Worm (Caenorhabditis elegans): ENCODE data around the gene sel-2.
A peak's percentile ranks its signal among the peaks of the same experiment; 100 is the strongest.

The sel-2 gene

ce11 chrIII:4653912-4654311, 41.7 kb upstream of the sel-2 start (continued):
- no peak for TF ChIP-seq saeg-2 (GFP tag; IDR thresholded peaks at IDR 0.05)
- TF ChIP-seq ceh-44 (GFP tag; IDR thresholded peaks at IDR 0.05): no peak
- no peak for TF ChIP-seq zag-1 (tag; optimal IDR thresholded peaks at IDR 0.05)
- no peak for TF ChIP-seq daf-8 (GFP tag; IDR thresholded peaks at IDR 0.05)
- no peak for TF ChIP-seq ama-1 (optimal IDR thresholded peaks at IDR 0.05)
- TF ChIP-seq lsy-2 (tag; optimal IDR thresholded peaks at IDR 0.05): no peak
- no peak for TF ChIP-seq zip-11 (GFP tag; IDR thresholded peaks at IDR 0.05)
- TF ChIP-seq nhr-111 (GFP tag; optimal IDR thresholded peaks at IDR 0.05): no peak
- TF ChIP-seq skn-1 (tag; optimal IDR thresholded peaks at IDR 0.05): no peak
- peak; percentile 49 for TF ChIP-seq nhr-102 (tag; optimal IDR thresholded peaks at IDR 0.05)
- no peak for TF ChIP-seq nhr-6 (tag; optimal IDR thresholded peaks at IDR 0.05)
- no peak for TF ChIP-seq daf-19 (GFP tag; conservative IDR thresholded peaks at IDR 0.05)
- no peak for TF ChIP-seq tra-1 (GFP tag; IDR thresholded peaks at IDR 0.05)
- no peak for TF ChIP-seq mes-2 (tag; optimal IDR thresholded peaks at IDR 0.05; ENCODE audit: poor library complexity, severe bottlenecking)
- TF ChIP-seq zfp-2 (tag; optimal IDR thresholded peaks at IDR 0.05): no peak
- TF ChIP-seq F37D6.2 (tag; optimal IDR thresholded peaks at IDR 0.05): no peak
- peak; percentile 25 for TF ChIP-seq nhr-25 (tag; optimal IDR thresholded peaks at IDR 0.05; ENCODE audit: borderline replicate concordance, insufficient read depth)
- TF ChIP-seq unc-62 (GFP tag; optimal IDR thresholded peaks at IDR 0.05 in 1 of 2): no peak
- no peak for TF ChIP-seq unc-62 (tag; optimal IDR thresholded peaks at IDR 0.05)
- no peak for TF ChIP-seq Y5F2A.4 (GFP tag; optimal IDR thresholded peaks at IDR 0.05)
- TF ChIP-seq dmd-6 (GFP tag; IDR thresholded peaks at IDR 0.05): no peak
- TF ChIP-seq lin-39 (tag; optimal IDR thresholded peaks at IDR 0.05): no peak
- TF ChIP-seq php-3 (GFP tag; IDR thresholded peaks at IDR 0.05): peak; percentile 34; the same call in 1 of the 2 replicates
- TF ChIP-seq ceh-32 (tag; optimal IDR thresholded peaks at IDR 0.05; ENCODE audit: poor library complexity): no peak
- no peak for TF ChIP-seq mdt-29 (GFP tag; IDR thresholded peaks at IDR 0.05)
- no peak for TF ChIP-seq ceh-28 (tag; optimal IDR thresholded peaks at IDR 0.05)
- TF ChIP-seq mdl-1 (tag; optimal IDR thresholded peaks at IDR 0.05): no peak
- TF ChIP-seq pha-4 (GFP tag; IDR thresholded peaks at IDR 0.05): no peak; the same call in 1 of the 2 replicates
- no peak for TF ChIP-seq pha-4 (tag; optimal IDR thresholded peaks at IDR 0.05)
- no peak for TF ChIP-seq F10B5.3 (tag; optimal IDR thresholded peaks at IDR 0.05)
- no peak for TF ChIP-seq daf-12 (tag; optimal IDR thresholded peaks at IDR 0.05)
- TF ChIP-seq madf-5 (GFP tag; IDR thresholded peaks at IDR 0.05): peak in 1 of 2 experiments; percentile 54; a peak in 1 of 4 replicates
- TF ChIP-seq T26A8.4 (GFP tag; IDR thresholded peaks at IDR 0.05): no peak
- TF ChIP-seq D1046.2 (GFP tag; IDR thresholded peaks at IDR 0.05): no peak
- no peak for TF ChIP-seq attf-4 (tag; optimal IDR thresholded peaks at IDR 0.05)
- TF ChIP-seq ZK546.5 (tag; optimal IDR thresholded peaks at IDR 0.05): no peak
- no peak for TF ChIP-seq fkh-10 (GFP tag; optimal IDR thresholded peaks at IDR 0.05)
- no peak for TF ChIP-seq gei-8 (GFP tag; optimal IDR thresholded peaks at IDR 0.05)
- no peak for TF ChIP-seq dve-1 (tag; optimal IDR thresholded peaks at IDR 0.05; ENCODE audit: insufficient read depth)
- TF ChIP-seq nhr-77 (tag; optimal IDR thresholded peaks at IDR 0.05): no peak
- TF ChIP-seq R02D3.7 (tag; optimal IDR thresholded peaks at IDR 0.05): no peak
- no peak for TF ChIP-seq nhr-10 (tag; optimal IDR thresholded peaks at IDR 0.05)
- TF ChIP-seq dmd-9 (GFP tag; IDR thresholded peaks at IDR 0.05): no peak
- no peak for TF ChIP-seq hlh-30 (tag; optimal IDR thresholded peaks at IDR 0.05; ENCODE audit: insufficient read depth)
- 0 out of 2 replicates have a peak, but pooled peaks have one; percentile 17 for TF ChIP-seq lim-7 (GFP tag; IDR thresholded peaks at IDR 0.05)
- TF ChIP-seq unc-130 (GFP tag; optimal IDR thresholded peaks at IDR 0.05): no peak
- TF ChIP-seq jun-1 (tag; optimal IDR thresholded peaks at IDR 0.05): no peak
